Fruit fly (Drosophila melanogaster) whole organism, embryonic: ENCODE data around the gene CG43702.

ENCODE experiments used
- Asciz ChIP-seq: fragments of 200-800 bp; sonication (Bioruptor generic); optimal IDR thresholded peaks from 2 replicates; lab custom pipeline; 2017; ENCODE audit warnings: missing biosample characterization, mild to moderate bottlenecking, missing genetic modification characterization, missing genetic modification reagents
- CG10543 ChIP-seq: fragments of 200-800 bp; sonication (Bioruptor generic); optimal IDR thresholded peaks from 3 replicates; lab custom pipeline; 2017; ENCODE audit warnings: missing biosample characterization, mild to moderate bottlenecking, missing genetic modification characterization, moderate library complexity
- CG10959 ChIP-seq: fragments of 200-800 bp; sonication (Bioruptor generic); IDR thresholded peaks from 2 replicates; pipeline ENCODE4 v1.3.6; 2022; ENCODE audit warnings: missing biosample characterization, missing genetic modification characterization
- CG10979 ChIP-seq: fragments of 200-800 bp; sonication (Bioruptor generic); optimal IDR thresholded peaks from 2 replicates; lab custom pipeline; 2018; ENCODE audit warnings: missing biosample characterization, mild to moderate bottlenecking, missing genetic modification characterization, moderate library complexity
- CG11085 ChIP-seq: fragments of 200-800 bp; sonication (Bioruptor generic); IDR thresholded peaks from 2 replicates; pipeline ENCODE4 v1.3.6; 2022; ENCODE audit warnings: missing biosample characterization, missing genetic modification characterization
- CG11560 ChIP-seq: fragments of 200-800 bp; sonication (Bioruptor generic); IDR thresholded peaks from 3 replicates; pipeline ENCODE4 v1.3.6; 2022; ENCODE audit warnings: missing biosample characterization, missing genetic modification characterization
- CG12769 ChIP-seq: fragments of 200-800 bp; sonication (Bioruptor generic); optimal IDR thresholded peaks from 2 replicates; lab custom pipeline; 2019; ENCODE audit warnings: missing biosample characterization, mild to moderate bottlenecking, missing genetic modification characterization, moderate library complexity
- CG13424 ChIP-seq: fragments of 200-800 bp; sonication (Bioruptor generic); optimal IDR thresholded peaks from 2 replicates; lab custom pipeline; 2019; ENCODE audit warnings: missing biosample characterization, mild to moderate bottlenecking, missing genetic modification characterization, moderate library complexity
- CG1529 ChIP-seq: fragments of 200-800 bp; sonication (Bioruptor generic); optimal IDR thresholded peaks from 3 replicates; lab custom pipeline; 2018; ENCODE audit warnings: missing biosample characterization, missing genetic modification characterization
- CG16815 ChIP-seq: fragments of 200-800 bp; sonication (Bioruptor generic); optimal IDR thresholded peaks from 3 replicates; lab custom pipeline; 2017; ENCODE audit warnings: missing biosample characterization, mild to moderate bottlenecking, missing genetic modification characterization
- CG17186 ChIP-seq: fragments of 200-800 bp; sonication (Bioruptor generic); optimal IDR thresholded peaks from 3 replicates; lab custom pipeline; 2017; ENCODE audit warnings: missing biosample characterization, missing genetic modification reagents, missing genetic modification characterization
- CG1792 ChIP-seq: fragments of 200-800 bp; sonication (Bioruptor generic); optimal IDR thresholded peaks from 2 replicates; lab custom pipeline; 2016; ENCODE audit warnings: missing biosample characterization, missing genetic modification characterization
- CG2712 ChIP-seq: fragments of 200-800 bp; optimal IDR thresholded peaks from 3 replicates; lab custom pipeline; 2019; ENCODE audit warnings: missing biosample characterization, mild to moderate bottlenecking, missing genetic modification characterization, moderate library complexity
- CG31224 ChIP-seq: fragments of 200-800 bp; sonication (Bioruptor generic); IDR thresholded peaks from 2 replicates; pipeline ENCODE4 v1.3.6; 2022; ENCODE audit warnings: missing biosample characterization, missing genetic modification characterization
- CG3995 ChIP-seq: fragments of 200-800 bp; sonication (Bioruptor generic); optimal IDR thresholded peaks from 3 replicates; lab custom pipeline; 2016; ENCODE audit warnings: missing biosample characterization, missing genetic modification characterization
- CG4617 ChIP-seq: fragments of 200-800 bp; sonication (Bioruptor generic); optimal IDR thresholded peaks from 3 replicates; lab custom pipeline; 2016; ENCODE audit warnings: missing biosample characterization, missing genetic modification characterization, borderline replicate concordance
- CG6254 ChIP-seq: fragments of 200-800 bp; sonication (Bioruptor generic); optimal IDR thresholded peaks from 3 replicates; lab custom pipeline; 2017; ENCODE audit warnings: mild to moderate bottlenecking, missing biosample characterization, missing genetic modification reagents, missing genetic modification characterization
- CG6765 ChIP-seq: fragments of 200-800 bp; sonication (Bioruptor generic); optimal IDR thresholded peaks from 3 replicates; lab custom pipeline; 2017; ENCODE audit warnings: missing biosample characterization, mild to moderate bottlenecking, missing genetic modification characterization
- CG6791 ChIP-seq: fragments of 200-800 bp; sonication (Bioruptor generic); IDR thresholded peaks from 3 replicates; pipeline ENCODE4 v1.3.6; 2022; ENCODE audit warnings: missing biosample characterization, missing genetic modification characterization; ENCODE audit not compliant: partially characterized antibody
- CG7839 ChIP-seq: fragments of 200-800 bp; sonication (Bioruptor generic); optimal IDR thresholded peaks from 3 replicates; lab custom pipeline; 2018; ENCODE audit warnings: missing biosample characterization, mild to moderate bottlenecking, missing genetic modification characterization, moderate library complexity
- CG9437 ChIP-seq: fragments of 200-800 bp; sonication (Bioruptor generic); optimal IDR thresholded peaks from 2 replicates; lab custom pipeline; 2018; ENCODE audit warnings: missing biosample characterization, mild to moderate bottlenecking, missing genetic modification characterization
- Fer3 ChIP-seq: fragments of 200-800 bp; sonication (Bioruptor generic); optimal IDR thresholded peaks from 2 replicates; lab custom pipeline; 2018; ENCODE audit warnings: missing biosample characterization, mild to moderate bottlenecking, missing genetic modification characterization, moderate library complexity
- Gsc ChIP-seq: fragments of 200-800 bp; sonication (Bioruptor generic); IDR thresholded peaks from 2 replicates; pipeline ENCODE4 v1.3.6; 2022; ENCODE audit warnings: missing biosample characterization, missing genetic modification characterization
- HHEX ChIP-seq: fragments of 200-800 bp; sonication (Bioruptor generic); optimal IDR thresholded peaks from 3 replicates; lab custom pipeline; 2017; ENCODE audit warnings: missing biosample characterization, mild to moderate bottlenecking, missing genetic modification characterization, missing genetic modification reagents
- HLH4C ChIP-seq: fragments of 200-800 bp; sonication (Bioruptor generic); IDR thresholded peaks from 3 replicates; pipeline ENCODE4 v1.3.6; 2022; ENCODE audit warnings: missing biosample characterization, missing genetic modification characterization; ENCODE audit not compliant: partially characterized antibody
- HLH54F ChIP-seq: fragments of 200-800 bp; sonication (Bioruptor generic); optimal IDR thresholded peaks from 3 replicates; lab custom pipeline; 2016; ENCODE audit warnings: missing biosample characterization, missing genetic modification characterization
- MESR4 ChIP-seq: fragments of 200-800 bp; sonication (Bioruptor generic); optimal IDR thresholded peaks from 2 replicates; lab custom pipeline; 2018; ENCODE audit warnings: missing biosample characterization, mild to moderate bottlenecking, missing genetic modification characterization, moderate library complexity
- Scr ChIP-seq: fragments of 200-800 bp; sonication (Bioruptor generic); IDR thresholded peaks from 2 replicates; pipeline ENCODE4 v1.3.6; 2022; ENCODE audit warnings: missing biosample characterization, missing genetic modification characterization; ENCODE audit not compliant: partially characterized antibody
- Stat92E ChIP-seq, 3 experiments: fragments of >200 bp in 2 of 3; fragments of 200-800 bp in 1 of 3; sonication (Bioruptor generic) in 1 of 3; optimal IDR thresholded peaks; 2 replicates each; lab custom pipeline; 2017 to 2019; ENCODE audit warnings: missing biosample characterization in 3 of 3, missing genetic modification characterization in 3 of 3, mild to moderate bottlenecking in 1 of 3, moderate library complexity in 1 of 3
- ab ChIP-seq: fragments of 200-800 bp; sonication (Bioruptor generic); optimal IDR thresholded peaks from 2 replicates; lab custom pipeline; 2016; ENCODE audit warnings: missing biosample characterization, missing genetic modification characterization
- ase ChIP-seq: fragments of 200-800 bp; sonication (Bioruptor generic); IDR thresholded peaks from 3 replicates; pipeline ENCODE4 v1.3.6; 2022; ENCODE audit warnings: missing biosample characterization, missing genetic modification characterization
- az2 ChIP-seq: fragments of 200-800 bp; sonication (Bioruptor generic); optimal IDR thresholded peaks from 3 replicates; lab custom pipeline; 2016; ENCODE audit warnings: missing biosample characterization, missing genetic modification characterization
- bbx ChIP-seq: fragments of 200-800 bp; sonication (Bioruptor generic); IDR thresholded peaks from 2 replicates; pipeline ENCODE4 v1.3.6; 2022; ENCODE audit warnings: missing biosample characterization, missing genetic modification characterization; ENCODE audit not compliant: partially characterized antibody
- chinmo ChIP-seq: fragments of 200-800 bp; sonication (Bioruptor generic); IDR thresholded peaks from 4 replicates; pipeline ENCODE4 v1.3.6; 2022; ENCODE audit warnings: missing biosample characterization, missing genetic modification characterization; ENCODE audit not compliant: partially characterized antibody
- da ChIP-seq: fragments of 200-800 bp; sonication (Bioruptor generic); optimal IDR thresholded peaks from 2 replicates; lab custom pipeline; 2016; ENCODE audit warnings: missing biosample characterization, missing genetic modification characterization
- gcm ChIP-seq: fragments of 200-800 bp; sonication (Bioruptor generic); optimal IDR thresholded peaks from 2 replicates; lab custom pipeline; 2019; ENCODE audit warnings: missing biosample characterization, mild to moderate bottlenecking, missing genetic modification characterization, moderate library complexity
- gro ChIP-seq: fragments of 200-800 bp; sonication (Bioruptor generic); optimal IDR thresholded peaks from 2 replicates; lab custom pipeline; 2016; ENCODE audit warnings: missing biosample characterization, missing genetic modification characterization
- kah ChIP-seq: fragments of 200-800 bp; sonication (Bioruptor generic); optimal IDR thresholded peaks from 2 replicates; lab custom pipeline; 2018; ENCODE audit warnings: missing biosample characterization, mild to moderate bottlenecking, missing genetic modification characterization
- mirr ChIP-seq: fragments of 200-800 bp; sonication (Bioruptor generic); optimal IDR thresholded peaks from 3 replicates; lab custom pipeline; 2018; ENCODE audit warnings: missing biosample characterization, mild to moderate bottlenecking, missing genetic modification characterization
- pan ChIP-seq, 4 experiments: fragments of >200 bp in 3 of 4; fragments of 200-800 bp in 1 of 4; sonication (Bioruptor generic) in 1 of 4; optimal IDR thresholded peaks in 3 of 4; IDR thresholded peaks in 1 of 4; 2 replicates each; pipeline versions ENCODE4 v1.3.6 to Lab custom; 2017 to 2022; ENCODE audit warnings: missing biosample characterization in 2 of 4, missing genetic modification characterization in 2 of 4, mixed read lengths in 1 of 4
- run ChIP-seq: fragments of 200-800 bp; sonication (Bioruptor generic); optimal IDR thresholded peaks from 3 replicates; lab custom pipeline; 2018; ENCODE audit warnings: missing biosample characterization, mild to moderate bottlenecking, missing genetic modification characterization
- slp2 ChIP-seq: fragments of 200-800 bp; sonication (Bioruptor generic); optimal IDR thresholded peaks from 2 replicates; lab custom pipeline; 2016; ENCODE audit warnings: missing biosample characterization, missing genetic modification characterization
- sob ChIP-seq: fragments of 200-800 bp; sonication (Bioruptor generic); IDR thresholded peaks from 2 replicates; pipeline ENCODE4 v1.3.6; 2022; ENCODE audit warnings: missing biosample characterization, missing genetic modification characterization
- tio ChIP-seq: fragments of 200-800 bp; sonication (Bioruptor generic); optimal IDR thresholded peaks from 2 replicates; lab custom pipeline; 2017; ENCODE audit warnings: missing biosample characterization, missing genetic modification characterization, inconsistent platforms
- twi ChIP-seq: fragments of 200-800 bp; optimal IDR thresholded peaks from 2 replicates; lab custom pipeline; 2019; ENCODE audit warnings: missing biosample characterization, mild to moderate bottlenecking, missing genetic modification characterization, moderate library complexity
- unc-4 ChIP-seq: fragments of 200-800 bp; sonication (Bioruptor generic); IDR thresholded peaks from 2 replicates; pipeline ENCODE4 v1.3.6; 2022; ENCODE audit warnings: missing biosample characterization, missing genetic modification characterization; ENCODE audit not compliant: partially characterized antibody
- vvl ChIP-seq: fragments of 200-800 bp; sonication (Bioruptor generic); IDR thresholded peaks from 2 replicates; pipeline ENCODE4 v1.3.6; 2022; ENCODE audit warnings: missing biosample characterization, missing genetic modification characterization

Gene CG43702

DNA sequence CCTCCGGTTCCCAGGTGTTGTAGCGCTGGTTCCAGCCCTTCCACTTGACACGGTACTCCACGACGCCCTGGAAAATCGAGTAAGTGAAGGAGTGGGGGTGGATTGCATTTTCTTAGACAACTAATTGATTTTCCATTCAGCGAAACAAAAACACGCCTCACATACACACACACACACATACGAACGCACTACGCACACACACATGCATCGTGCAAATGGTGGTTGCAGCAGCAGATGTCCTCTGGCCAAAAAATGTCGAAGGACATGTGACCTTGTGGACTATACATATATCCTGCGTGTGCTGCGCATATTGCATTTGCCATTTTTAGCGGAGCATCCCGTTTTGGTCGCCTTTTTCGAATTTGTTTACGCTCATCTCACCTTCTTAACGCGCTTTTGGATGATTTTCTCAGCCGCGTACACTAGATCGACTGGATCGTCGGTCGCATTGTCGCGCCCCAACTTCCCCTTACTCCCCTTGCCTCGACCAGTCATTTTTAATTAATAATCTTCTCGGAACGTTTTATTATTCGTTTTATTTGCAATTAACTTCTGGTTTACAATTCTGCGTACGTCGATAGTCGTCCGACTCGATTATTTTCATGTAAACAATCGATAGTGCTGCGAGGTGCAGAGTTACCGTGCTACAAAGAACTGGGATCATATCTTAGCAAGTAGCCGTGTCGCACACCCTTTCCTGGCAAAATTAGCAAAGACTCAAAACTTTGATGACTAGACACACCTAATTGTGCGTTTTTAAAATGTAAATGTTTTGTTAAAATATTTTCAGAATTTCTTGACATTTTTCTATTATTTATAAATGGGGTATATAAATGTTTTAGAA, 19.2 kb downstream of the CG43702 start, which contains the start of gene Pc (continued):
- TF ChIP-seq Scr (GFP tag; lab: Robert Waterston, UW) (peak; percentile 81), CG13424 (peak; percentile 5), Stat92E (GFP tag; optimal IDR thresholded peaks at IDR 0.05; lab: Kevin White, UChicago) (no peak), HLH4C (GFP tag; lab: Robert Waterston, UW) (peak; percentile 86), Gsc (GFP tag; lab: Robert Waterston, UW) (no peak), gcm (GFP tag; lab: Kevin White, UChicago) (no peak), da (peak; percentile 0), Fer3 (tag; lab: Kevin White, UChicago) (no peak), CG1792 (GFP tag; lab: Kevin White, UChicago) (no peak), gro (GFP tag; lab: Kevin White, UChicago) (peak; percentile 63), CG10979 (tag; lab: Kevin White, UChicago) (no peak), HHEX (GFP tag; lab: Kevin White, UChicago) (no peak), CG1529 (GFP tag; lab: Kevin White, UChicago) (no peak), CG10959 (GFP tag; lab: Robert Waterston, UW) (no peak), CG16815 (no peak), pan (optimal IDR thresholded peaks at IDR 0.05; lab: Kevin White, UChicago) (no peak), pan (GFP tag; optimal IDR thresholded peaks at IDR 0.05 in 1 of 2, IDR thresholded peaks at IDR 0.05 in 1 of 2) (no peak), CG11560 (tag; lab: Robert Waterston, UW) (peak; percentile 84; the same call in 2 of the 3 replicates), CG6765 (GFP tag; lab: Kevin White, UChicago) (no peak), vvl (GFP tag; lab: Robert Waterston, UW) (no peak; the same call in 1 of the 2 replicates), MESR4 (peak; percentile 59), mirr (no peak), CG9437 (GFP tag; lab: Kevin White, UChicago) (no peak), CG31224 (GFP tag; lab: Robert Waterston, UW) (no peak), bbx (GFP tag; lab: Robert Waterston, UW) (peak; percentile 88), az2 (GFP tag; lab: Kevin White, UChicago) (no peak), run (tag; lab: Kevin White, UChicago) (no peak), CG3995 (GFP tag; lab: Kevin White, UChicago) (peak; percentile 24), CG4617 (GFP tag; lab: Kevin White, UChicago) (peak; percentile 89), unc-4 (GFP tag; lab: Robert Waterston, UW) (peak; percentile 86), CG6254 (GFP tag; lab: Kevin White, UChicago) (no peak), CG11085 (GFP tag; lab: Robert Waterston, UW) (0 out of 2 replicates have a peak, but pooled peaks have one; percentile 18), CG12769 (tag; lab: Kevin White, UChicago) (peak; percentile 35), sob (peak; percentile 48; the same call in 1 of the 2 replicates), chinmo (GFP tag; lab: Robert Waterston, UW) (peak; percentile 77; the same call in 1 of the 4 replicates), CG7839 (tag; lab: Kevin White, UChicago) (peak; percentile 9), ase (GFP tag; lab: Robert Waterston, UW) (no peak), HLH54F (no peak), CG10543 (GFP tag; lab: Kevin White, UChicago) (no peak), slp2 (GFP tag; lab: Kevin White, UChicago) (peak; percentile 16), tio (GFP tag; lab: Kevin White, UChicago) (no peak), Asciz (GFP tag; lab: Kevin White, UChicago) (no peak), twi (peak; percentile 61), CG17186 (GFP tag; lab: Kevin White, UChicago) (peak; percentile 57), CG2712 (tag; lab: Kevin White, UChicago) (peak; percentile 79), CG6791 (peak; percentile 90), ab (GFP tag; lab: Kevin White, UChicago) (no peak), kah (GFP tag; lab: Kevin White, UChicago) (no peak)
